Worm (Caenorhabditis elegans) whole organism, L4/young adult: Measurements from ENCODE around the gene srz-78.

Experiments used
- W03F9.2 ChIP-seq: fragments of 150-350 bp; optimal IDR thresholded peaks from 2 replicates; lab custom pipeline; 2014; ENCODE audit warnings: missing biosample characterization, missing genetic modification characterization
- dao-5 ChIP-seq: sonication (generic microtip); optimal IDR thresholded peaks from 2 replicates; lab custom pipeline; 2016; ENCODE audit warnings: missing genotype, missing genetic modification characterization, moderate library complexity, missing compliant biosample characterization

DNA sequence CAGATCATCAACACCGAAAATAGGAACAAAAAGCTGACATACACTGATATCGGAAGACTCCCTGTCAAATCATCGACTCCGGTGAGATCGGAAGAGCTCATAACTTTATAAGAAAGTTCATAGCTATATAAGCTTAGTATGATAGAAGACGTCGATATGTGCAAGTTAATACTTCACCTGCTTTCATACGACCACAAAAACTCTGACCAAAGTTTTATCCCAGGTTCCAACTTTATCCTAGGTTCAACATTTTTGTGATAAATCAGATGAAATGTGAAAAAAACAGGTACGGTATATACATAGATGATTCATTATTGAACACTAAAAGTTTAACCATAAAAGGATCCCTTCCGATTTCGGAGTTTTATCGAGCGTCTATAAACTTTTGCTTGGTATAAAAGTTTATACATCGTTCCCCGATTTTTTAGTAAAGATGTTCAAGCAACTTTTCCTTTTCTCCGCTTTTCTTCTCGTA, 12.6 kb upstream of the srz-78 start, which contains the start of the genes srz-70 and C09G12.5:
- no peak for TF ChIP-seq dao-5 (tag; lab: Kevin White, UChicago)
- TF ChIP-seq W03F9.2 (tag; lab: Kevin White, UChicago): no peak
